Fruit fly (Drosophila melanogaster): ENCODE measurements around the gene CG11030.

dm6 chr2L:5800388-5800748 lies 75.9 kb downstream of the CG11030 start:
- TF ChIP-seq CG6854 (GFP tag; optimal IDR thresholded peaks at IDR 0.05), result no peak
- no peak for TF ChIP-seq CG6163 (GFP tag; IDR thresholded peaks at IDR 0.05)
- no peak for TF ChIP-seq cyc (GFP tag; optimal IDR thresholded peaks at IDR 0.05)
- TF ChIP-seq achi (GFP tag; optimal IDR thresholded peaks at IDR 0.05), result no peak

All from whole organism, prepupa.